Worm (Caenorhabditis elegans) whole organism, L4/young adult: ENCODE results near the gene E02C12.19.

Experiments
- W03F9.2 ChIP-seq: fragments of 150-350 bp; optimal IDR thresholded peaks from 2 replicates; lab custom pipeline; 2014; ENCODE audit warnings: missing biosample characterization, missing genetic modification characterization
- dao-5 ChIP-seq: sonication (generic microtip); optimal IDR thresholded peaks from 2 replicates; lab custom pipeline; 2016; ENCODE audit warnings: missing genotype, missing genetic modification characterization, moderate library complexity, missing compliant biosample characterization
- him-1 ChIP-seq: sonication (generic microtip); optimal IDR thresholded peaks from 2 replicates; lab custom pipeline; 2016; ENCODE audit warnings: missing genotype, missing genetic modification reagents, missing genetic modification characterization, missing compliant biosample characterization

Gene E02C12.19

ce11 chrV:9343629-9344624, 32.4 kb downstream of the E02C12.19 start, which contains the start of gene tos-1:
tos-1 (minus strand) TSS chrV:9344203.
- TF ChIP-seq W03F9.2 (tag; lab: Kevin White, UChicago) (peak; percentile 89), dao-5 (tag; lab: Kevin White, UChicago) (no peak), him-1 (tag; lab: Kevin White, UChicago) (peak; percentile 96)

- TF ChIP-seq him-1 (tag; lab: Kevin White, UChicago), result no peak
- TF ChIP-seq dao-5 (tag; lab: Kevin White, UChicago), result no peak
- TF ChIP-seq W03F9.2 (tag; lab: Kevin White, UChicago), result no peak
Measured at ce11 chrV:9342965-9343628, 33.2 kb downstream of the E02C12.19 start.

ce11 chrV:9340318-9340717, 36.0 kb downstream of the E02C12.19 start:
- no peak for TF ChIP-seq him-1 (tag; lab: Kevin White, UChicago)
- no peak for TF ChIP-seq W03F9.2 (tag; lab: Kevin White, UChicago)
- no peak for TF ChIP-seq dao-5 (tag; lab: Kevin White, UChicago)

ce11 chrV:9338452-9338851, 37.9 kb downstream of the E02C12.19 start:
- TF ChIP-seq W03F9.2 (tag; lab: Kevin White, UChicago) (no peak), him-1 (tag; lab: Kevin White, UChicago) (no peak), dao-5 (tag; lab: Kevin White, UChicago) (no peak)

ce11 chrV:9336462-9336861, 39.9 kb downstream of the E02C12.19 start, which contains the start of gene coq-6:
coq-6 (plus strand) TSS chrV:9336762.
- no peak for TF ChIP-seq dao-5 (tag; lab: Kevin White, UChicago)
- TF ChIP-seq him-1 (tag; lab: Kevin White, UChicago), result no peak
- TF ChIP-seq W03F9.2 (tag; lab: Kevin White, UChicago), result no peak

- TF ChIP-seq him-1 (tag; lab: Kevin White, UChicago), result no peak
- TF ChIP-seq dao-5 (tag; lab: Kevin White, UChicago), result no peak
- peak; percentile 29 for TF ChIP-seq W03F9.2 (tag; lab: Kevin White, UChicago)
Measured at ce11 chrV:9334216-9334615, 42.1 kb downstream of the E02C12.19 start, which contains the start of gene ucp-4. ucp-4 (plus strand) TSS chrV:9334298.

- no peak for TF ChIP-seq him-1 (tag; lab: Kevin White, UChicago)
- no peak for TF ChIP-seq dao-5 (tag; lab: Kevin White, UChicago)
- no peak for TF ChIP-seq W03F9.2 (tag; lab: Kevin White, UChicago)
Measured at ce11 chrV:9333316-9334048, 42.8 kb downstream of the E02C12.19 start, which contains the start of gene acl-14. acl-14 (minus strand) TSS chrV:9333631.

- TF ChIP-seq dao-5 (tag; lab: Kevin White, UChicago) (no peak), W03F9.2 (tag; lab: Kevin White, UChicago) (no peak), him-1 (tag; lab: Kevin White, UChicago) (no peak)
Measured at ce11 chrV:9332611-9333315, 43.6 kb downstream of the E02C12.19 start.

ce11 chrV:9329245-9329979, 46.9 kb downstream of the E02C12.19 start:
- no peak for TF ChIP-seq W03F9.2 (tag; lab: Kevin White, UChicago)
- TF ChIP-seq him-1 (tag; lab: Kevin White, UChicago), result no peak

ce11 chrV:9328670-9329069, 47.6 kb downstream of the E02C12.19 start, which contains the start of gene K07B1.4:
K07B1.4 (plus strand) TSS chrV:9328970.
- no peak for TF ChIP-seq him-1 (tag; lab: Kevin White, UChicago)
- no peak for TF ChIP-seq W03F9.2 (tag; lab: Kevin White, UChicago)
- TF ChIP-seq dao-5 (tag; lab: Kevin White, UChicago), result no peak

- no peak for TF ChIP-seq W03F9.2 (tag; lab: Kevin White, UChicago)
- no peak for TF ChIP-seq dao-5 (tag; lab: Kevin White, UChicago)
- no peak for TF ChIP-seq him-1 (tag; lab: Kevin White, UChicago)
Measured at ce11 chrV:9327691-9328090, 48.6 kb downstream of the E02C12.19 start.
